Worm (Caenorhabditis elegans) whole organism, young adult: Measurements from ENCODE around the gene F25B5.3.

Source experiments
- B0019.2 ChIP-seq: fragments of 200-800 bp; sonication (Bioruptor generic); conservative IDR thresholded peaks from 2 replicates; pipeline ENCODE4 v1.3.6; 2022; ENCODE audit warnings: missing genetic modification reagents, missing genetic modification characterization, missing compliant biosample characterization
- C06A6.2 ChIP-seq: fragments of 200-800 bp; sonication (Bioruptor generic); conservative IDR thresholded peaks from 2 replicates; pipeline ENCODE4 v1.3.6; 2022; ENCODE audit warnings: missing genetic modification characterization, missing compliant biosample characterization
- D2030.7 ChIP-seq: fragments of 200-800 bp; sonication (Bioruptor generic); IDR thresholded peaks from 2 replicates; pipeline ENCODE4 v1.3.6; 2022; ENCODE audit warnings: missing genetic modification reagents, missing genetic modification characterization, missing compliant biosample characterization
- F23B12.7 ChIP-seq: sonication (generic microtip); optimal IDR thresholded peaks from 2 replicates; lab custom pipeline; 2017; ENCODE audit warnings: missing genetic modification characterization, mild to moderate bottlenecking, missing compliant biosample characterization, antibody characterized with exemption, moderate library complexity; ENCODE audit not compliant: insufficient read depth
- K11D2.4 ChIP-seq: fragments of 200-800 bp; sonication (Bioruptor generic); IDR thresholded peaks from 2 replicates; pipeline ENCODE4 v1.3.6; 2022; ENCODE audit warnings: missing genetic modification reagents, missing genetic modification characterization, missing compliant biosample characterization
- K12H6.12 ChIP-seq: fragments of 200-800 bp; sonication (Bioruptor generic); optimal IDR thresholded peaks from 2 replicates; lab custom pipeline; 2018; ENCODE audit warnings: mild to moderate bottlenecking, missing genetic modification characterization, missing compliant biosample characterization
- Y56A3A.18 ChIP-seq: fragments of 200-800 bp; sonication (Bioruptor generic); IDR thresholded peaks from 2 replicates; pipeline ENCODE4 v1.3.6; 2022; ENCODE audit warnings: missing genetic modification reagents, missing genetic modification characterization, missing compliant biosample characterization
- Y67H2A.10 ChIP-seq: fragments of 200-800 bp; sonication (Bioruptor generic); conservative IDR thresholded peaks from 2 replicates; pipeline ENCODE4 v1.3.6; 2022; ENCODE audit warnings: missing genetic modification reagents, missing genetic modification characterization, missing compliant biosample characterization
- akir-1 ChIP-seq: fragments of 200-800 bp; sonication (Bioruptor generic); optimal IDR thresholded peaks from 2 replicates; lab custom pipeline; 2018; ENCODE audit warnings: mild to moderate bottlenecking, missing genetic modification characterization, moderate library complexity, missing compliant biosample characterization
- atf-7 ChIP-seq: sonication (generic microtip); optimal IDR thresholded peaks from 2 replicates; lab custom pipeline; 2017; ENCODE audit warnings: mild to moderate bottlenecking, missing genetic modification characterization, missing compliant biosample characterization
- attf-5 ChIP-seq: fragments of 200-800 bp; sonication (Bioruptor generic); optimal IDR thresholded peaks from 2 replicates; lab custom pipeline; 2018; ENCODE audit warnings: mild to moderate bottlenecking, missing genetic modification characterization, missing compliant biosample characterization
- attf-6 ChIP-seq: fragments of 200-800 bp; sonication (Bioruptor generic); IDR thresholded peaks from 2 replicates; pipeline ENCODE4 v1.3.6; 2022; ENCODE audit warnings: missing genetic modification reagents, missing genetic modification characterization, missing compliant biosample characterization
- bed-1 ChIP-seq: fragments of 200-800 bp; sonication (Bioruptor generic); IDR thresholded peaks from 2 replicates; pipeline ENCODE4 v1.3.6; 2022; ENCODE audit warnings: missing genetic modification reagents, missing genetic modification characterization, missing compliant biosample characterization
- cebp-1 ChIP-seq, 2 experiments: fragments of 200-800 bp in 1 of 2; sonication (Bioruptor generic) in 1 of 2; sonication (generic microtip) in 1 of 2; IDR thresholded peaks in 1 of 2; optimal IDR thresholded peaks in 1 of 2; 2 replicates each; pipeline versions ENCODE4 v1.3.6 to Lab custom; 2017 to 2022; ENCODE audit warnings: missing compliant biosample characterization in 2 of 2, missing genetic modification characterization in 2 of 2, mild to moderate bottlenecking in 1 of 2, missing genetic modification reagents in 1 of 2, moderate library complexity in 1 of 2
- cebp-2 ChIP-seq: fragments of 200-800 bp; sonication (Bioruptor generic); IDR thresholded peaks from 2 replicates; pipeline ENCODE4 v1.3.6; 2022; ENCODE audit warnings: missing genetic modification characterization, missing compliant biosample characterization
- chd-7 ChIP-seq: sonication (generic microtip); optimal IDR thresholded peaks from 2 replicates; lab custom pipeline; 2016; ENCODE audit warnings: mild to moderate bottlenecking, missing genetic modification characterization, moderate library complexity, missing compliant biosample characterization
- die-1 ChIP-seq: sonication (generic microtip); optimal IDR thresholded peaks from 2 replicates; lab custom pipeline; 2016; ENCODE audit warnings: missing genotype, mild to moderate bottlenecking, missing genetic modification characterization, missing compliant biosample characterization
- him-1 ChIP-seq: sonication (generic microtip); optimal IDR thresholded peaks from 2 replicates; lab custom pipeline; 2016; ENCODE audit warnings: missing genotype, missing genetic modification reagents, missing genetic modification characterization, missing compliant biosample characterization
- hsf-1 ChIP-seq: fragments of 200-800 bp; sonication (Bioruptor generic); IDR thresholded peaks from 2 replicates; pipeline ENCODE4 v1.3.6; 2022; ENCODE audit warnings: missing genetic modification reagents, missing genetic modification characterization, missing compliant biosample characterization
- lin-40 ChIP-seq: sonication (generic microtip); optimal IDR thresholded peaks from 2 replicates; lab custom pipeline; 2016; ENCODE audit warnings: missing genetic modification characterization, mild to moderate bottlenecking, missing compliant biosample characterization, missing genotype, missing genetic modification reagents
- madf-6 ChIP-seq: fragments of 200-800 bp; sonication (Bioruptor generic); IDR thresholded peaks from 2 replicates; pipeline ENCODE4 v1.3.6; 2022; ENCODE audit warnings: missing genetic modification reagents, missing genetic modification characterization, missing compliant biosample characterization
- mcd-1 ChIP-seq: fragments of 200-800 bp; sonication (Bioruptor generic); IDR thresholded peaks from 2 replicates; pipeline ENCODE4 v1.3.6; 2022; ENCODE audit warnings: missing genetic modification reagents, missing genetic modification characterization, missing compliant biosample characterization
- nfyb-1 ChIP-seq: fragments of 200-800 bp; sonication (Bioruptor generic); IDR thresholded peaks from 2 replicates; pipeline ENCODE4 v1.3.6; 2022; ENCODE audit warnings: missing genetic modification reagents, missing genetic modification characterization, missing compliant biosample characterization
- nhr-80 ChIP-seq: sonication (generic microtip); optimal IDR thresholded peaks from 2 replicates; lab custom pipeline; 2016; ENCODE audit warnings: missing genetic modification characterization, missing compliant biosample characterization
- rec-8 ChIP-seq, 2 experiments: sonication (generic microtip); optimal IDR thresholded peaks; 2 replicates each; lab custom pipeline; 2016; ENCODE audit warnings: mild to moderate bottlenecking in 2 of 2, missing genetic modification characterization in 2 of 2, missing genetic modification reagents in 2 of 2, missing genotype in 2 of 2, missing biosample characterization in 1 of 2, missing compliant biosample characterization in 1 of 2, moderate library complexity in 1 of 2
- snpc-1.3 ChIP-seq: sonication (generic microtip); optimal IDR thresholded peaks from 2 replicates; lab custom pipeline; 2017; ENCODE audit warnings: missing genetic modification characterization, mild to moderate bottlenecking, missing compliant biosample characterization, antibody characterized with exemption, moderate library complexity, missing genotype, missing genetic modification reagents; ENCODE audit not compliant: insufficient read depth
- somi-1 ChIP-seq: fragments of 200-800 bp; sonication (Bioruptor generic); optimal IDR thresholded peaks from 2 replicates; lab custom pipeline; 2018; ENCODE audit warnings: mild to moderate bottlenecking, missing genetic modification characterization, missing compliant biosample characterization
- sptf-2 ChIP-seq: fragments of 200-800 bp; sonication (Bioruptor generic); optimal IDR thresholded peaks from 2 replicates; lab custom pipeline; 2018; ENCODE audit warnings: mild to moderate bottlenecking, missing genetic modification characterization, missing compliant biosample characterization
- ztf-22 ChIP-seq: fragments of 200-800 bp; sonication (Bioruptor generic); optimal IDR thresholded peaks from 2 replicates; lab custom pipeline; 2018; ENCODE audit warnings: mild to moderate bottlenecking, missing genetic modification characterization, moderate library complexity, missing compliant biosample characterization
- ztf-26 ChIP-seq: sonication (generic microtip); optimal IDR thresholded peaks from 2 replicates; lab custom pipeline; 2017; ENCODE audit warnings: missing genetic modification characterization, missing compliant biosample characterization
- ztf-28 ChIP-seq: fragments of 200-800 bp; sonication (Bioruptor generic); IDR thresholded peaks from 2 replicates; pipeline ENCODE4 v1.3.6; 2022; ENCODE audit warnings: missing genetic modification reagents, missing genetic modification characterization, missing compliant biosample characterization
- ztf-6 ChIP-seq: fragments of 200-800 bp; sonication (Bioruptor generic); IDR thresholded peaks from 2 replicates; pipeline ENCODE4 v1.3.6; 2022; ENCODE audit warnings: missing genetic modification reagents, missing genetic modification characterization, missing compliant biosample characterization

The F25B5.3 gene

DNA sequence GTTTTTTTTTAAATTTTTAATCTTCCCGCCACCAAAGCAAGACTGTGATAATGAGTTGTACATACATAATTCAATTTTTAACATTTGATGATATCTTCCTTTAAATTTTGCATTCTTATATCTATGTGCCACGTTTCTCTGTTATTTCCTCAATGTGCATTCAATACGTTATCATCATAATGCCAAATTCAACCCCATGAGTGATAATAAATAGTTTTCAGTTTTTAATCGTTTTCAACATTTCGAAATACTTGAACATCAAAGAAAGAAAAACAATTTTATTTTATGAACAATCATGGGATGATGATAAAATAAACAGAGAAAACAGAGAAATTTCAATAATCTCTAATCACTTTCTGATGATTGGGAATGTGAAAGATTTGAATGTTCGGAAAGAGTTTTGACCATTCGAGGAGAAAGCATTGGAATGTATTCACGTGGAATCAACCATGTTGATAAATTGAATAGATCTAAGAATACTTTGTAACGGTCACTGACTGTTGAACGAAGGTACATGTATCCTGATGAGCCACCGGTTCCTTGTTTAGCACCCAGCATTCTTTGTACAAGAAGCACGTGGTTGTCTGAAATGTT, 31.2 kb upstream of the F25B5.3 start (continued):
- TF ChIP-seq bed-1 (GFP tag; lab: Robert Waterston, UW) = no peak
- TF ChIP-seq him-1 = no peak
- no peak for TF ChIP-seq F23B12.7 (tag; lab: Kevin White, UChicago)
- TF ChIP-seq akir-1 (GFP tag; lab: Kevin White, UChicago) = no peak
- peak; percentile 8 for TF ChIP-seq chd-7 (tag; lab: Kevin White, UChicago)
- TF ChIP-seq attf-5 (GFP tag; lab: Kevin White, UChicago) = peak; percentile 26
- TF ChIP-seq madf-6 (GFP tag; lab: Robert Waterston, UW) = no peak
- 0 out of 2 replicates have a peak, but pooled peaks have one; percentile 15 for TF ChIP-seq Y56A3A.18
- TF ChIP-seq nhr-80 (tag; lab: Kevin White, UChicago) = peak; percentile 62
- TF ChIP-seq ztf-22 = no peak
- no peak for TF ChIP-seq ztf-26 (tag; lab: Kevin White, UChicago)
- TF ChIP-seq D2030.7 (GFP tag; lab: Robert Waterston, UW) = no peak
- no peak for TF ChIP-seq cebp-2 (GFP tag; lab: Robert Waterston, UW)
- no peak for TF ChIP-seq ztf-6 (GFP tag; lab: Robert Waterston, UW)
- TF ChIP-seq sptf-2 (GFP tag; lab: Kevin White, UChicago) = no peak

DNA sequence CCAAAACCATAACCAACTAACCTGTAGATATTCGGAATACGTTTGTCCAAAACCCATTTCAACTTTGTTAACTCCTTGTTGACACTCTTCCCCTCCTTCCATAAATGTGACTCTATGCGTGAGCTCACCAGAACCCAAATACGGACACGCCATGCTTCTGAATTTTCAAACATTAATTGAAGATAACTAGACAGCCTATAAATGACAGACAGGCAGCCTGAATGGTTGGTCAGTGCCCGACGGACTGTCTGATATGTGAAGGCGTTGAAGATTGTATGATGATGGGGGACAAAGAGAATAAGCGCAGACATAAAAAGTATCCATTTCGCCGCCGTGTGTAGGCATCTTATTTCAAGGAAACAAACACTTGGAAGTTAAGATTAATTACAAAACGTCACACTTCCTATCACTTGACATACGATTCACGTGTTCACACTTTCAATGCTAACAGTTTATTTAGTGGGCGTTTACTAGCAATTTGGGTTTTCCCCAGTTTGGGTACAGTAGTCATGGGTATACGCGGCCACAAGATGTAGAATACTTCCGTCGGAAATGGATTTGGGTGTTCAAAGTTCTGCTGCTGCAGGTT, 28.8 kb upstream of the F25B5.3 start, which contains the start of the genes tdo-2 and C28H8.2:
tdo-2 (minus strand) TSS at position 157 of the 589 bp plus-strand sequence.
C28H8.2 (plus strand) TSS at position 524 of the 589 bp plus-strand sequence.
- TF ChIP-seq nfyb-1 (GFP tag; lab: Robert Waterston, UW) = 0 out of 2 replicates have a peak, but pooled peaks have one; percentile 13
- peak; percentile 58; the same call in 1 of the 2 replicates for TF ChIP-seq K11D2.4
- no peak for TF ChIP-seq attf-6 (GFP tag; lab: Robert Waterston, UW)
- TF ChIP-seq hsf-1 (GFP tag; lab: Robert Waterston, UW) = 0 out of 2 replicates have a peak, but pooled peaks have one; percentile 26
- TF ChIP-seq somi-1 = peak; percentile 66
- TF ChIP-seq snpc-1.3 = no peak
- TF ChIP-seq rec-8 (tag; optimal IDR thresholded peaks at IDR 0.05; lab: Kevin White, UChicago) = no peak
- TF ChIP-seq B0019.2 (GFP tag; lab: Robert Waterston, UW) = no peak
- TF ChIP-seq cebp-1 (GFP tag; IDR thresholded peaks at IDR 0.05; lab: Robert Waterston, UW) = no peak
- peak; percentile 36 for TF ChIP-seq cebp-1 (tag; optimal IDR thresholded peaks at IDR 0.05; lab: Kevin White, UChicago)
- TF ChIP-seq lin-40 (tag; lab: Kevin White, UChicago) = peak; percentile 43
- peak; percentile 71; the same call in 1 of the 2 replicates for TF ChIP-seq C06A6.2 (GFP tag; lab: Robert Waterston, UW)
- no peak for TF ChIP-seq Y67H2A.10 (GFP tag; lab: Robert Waterston, UW)
- TF ChIP-seq K12H6.12 = no peak
- peak; percentile 16 for TF ChIP-seq chd-7 (tag; lab: Kevin White, UChicago)
- peak; percentile 39 for TF ChIP-seq die-1 (tag; lab: Kevin White, UChicago)
- no peak for TF ChIP-seq ztf-28 (GFP tag; lab: Robert Waterston, UW)
- peak; percentile 8; the same call in 1 of the 2 replicates for TF ChIP-seq mcd-1 (GFP tag; lab: Robert Waterston, UW)
- TF ChIP-seq ztf-26 (tag; lab: Kevin White, UChicago) = peak; percentile 77
- peak; percentile 19 for TF ChIP-seq atf-7 (tag; lab: Kevin White, UChicago)
